Fruit fly (Drosophila melanogaster): ENCODE data around the gene CG9636.

DNA sequence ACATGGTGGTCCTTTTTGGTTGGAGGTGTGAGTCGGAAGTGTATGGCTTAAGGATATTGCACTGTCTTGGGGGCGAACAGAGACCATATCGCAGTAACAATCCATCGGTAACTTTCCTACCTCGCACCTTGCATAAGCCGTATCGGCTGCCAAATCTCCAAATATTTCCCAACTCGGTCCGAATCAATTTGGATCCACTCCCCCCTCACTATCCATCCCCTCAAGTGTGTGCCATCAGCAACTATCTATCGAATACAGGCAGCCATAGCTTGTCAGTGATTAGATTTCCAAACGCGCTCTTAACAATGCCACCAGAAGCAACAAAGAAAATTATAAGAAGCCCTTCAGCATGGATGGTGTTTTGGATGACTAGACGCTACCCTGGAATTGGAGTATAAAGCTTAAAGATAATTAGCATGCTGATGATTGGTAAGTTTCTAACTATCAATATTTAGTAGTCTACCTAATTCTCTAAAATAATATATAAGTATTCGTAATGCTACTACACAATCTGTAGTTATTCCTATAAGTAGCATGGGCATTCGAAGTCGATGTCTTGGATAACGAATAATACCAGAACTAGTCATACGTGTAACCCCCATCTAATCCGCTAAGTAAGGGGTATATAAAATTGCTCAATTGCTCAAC, 36.8 kb downstream of the CG9636 start:
- TF ChIP-seq acj6 (GFP tag; optimal IDR thresholded peaks at IDR 0.05) (no peak), Sox14 (GFP tag; optimal IDR thresholded peaks at IDR 0.05) (no peak), Eip93F (GFP tag; optimal IDR thresholded peaks at IDR 0.05) (no peak), Ets96B (tag; optimal IDR thresholded peaks at IDR 0.05) (no peak), OdsH (GFP tag; optimal IDR thresholded peaks at IDR 0.05) (no peak), CG9139 (GFP tag; optimal IDR thresholded peaks at IDR 0.05) (no peak), pdm3 (GFP tag; optimal IDR thresholded peaks at IDR 0.05) (no peak), lz (GFP tag; optimal IDR thresholded peaks at IDR 0.05) (no peak), CG10631 (GFP tag; optimal IDR thresholded peaks at IDR 0.05) (no peak), CG6854 (GFP tag; optimal IDR thresholded peaks at IDR 0.05) (no peak), Met (GFP tag; optimal IDR thresholded peaks at IDR 0.05) (peak; percentile 14), fd59A (GFP tag; optimal IDR thresholded peaks at IDR 0.05) (no peak)
